Worm (Caenorhabditis elegans) whole organism, mixed stage, embryonic: ENCODE results near the gene C04E7.3.

Source experiments
- lin-13 ChIP-seq: fragments of 150-350 bp; optimal IDR thresholded peaks from 2 replicates; lab custom pipeline; 2014; ENCODE audit warnings: missing biosample characterization, missing genetic modification characterization
- pha-4 ChIP-seq: fragments of 150-350 bp; optimal IDR thresholded peaks from 2 replicates; lab custom pipeline; 2018; ENCODE audit warnings: missing biosample characterization, missing genetic modification reagents, missing genetic modification characterization
- unc-39 ChIP-seq: fragments of 150-350 bp; optimal IDR thresholded peaks from 2 replicates; lab custom pipeline; 2014; ENCODE audit warnings: missing biosample characterization, missing genetic modification characterization

DNA sequence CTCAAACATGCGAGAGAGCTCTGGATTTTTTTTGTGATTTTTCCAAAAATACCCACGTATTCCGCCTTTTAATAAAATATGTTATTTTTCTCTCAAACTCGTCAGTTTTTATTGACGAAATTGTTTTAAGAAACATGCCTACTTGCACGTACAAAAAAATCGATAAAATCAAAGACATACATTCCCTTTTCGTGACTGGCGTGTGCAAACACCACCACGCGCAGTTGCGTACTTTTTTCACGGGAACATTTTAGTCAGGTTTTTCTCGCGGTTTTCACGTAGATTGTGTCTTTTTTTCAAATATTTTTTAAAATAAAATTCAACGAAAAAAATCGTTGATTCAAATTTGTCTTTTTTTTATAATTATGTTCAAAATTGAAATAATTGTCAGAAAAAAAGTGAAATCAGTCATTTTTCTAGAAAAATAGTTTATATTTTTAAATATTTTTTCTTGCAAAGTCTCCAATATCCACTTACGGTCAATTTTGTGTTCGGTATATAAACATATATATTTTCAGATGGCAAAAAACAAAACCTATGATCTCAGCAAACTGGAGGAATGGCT, 21.3 kb downstream of the C04E7.3 start, which contains the start of gene M02E1.1:
- no peak for TF ChIP-seq lin-13 (tag; lab: Kevin White, UChicago)
- TF ChIP-seq unc-39 (tag; lab: Kevin White, UChicago), result no peak
- no peak for TF ChIP-seq pha-4 (tag; lab: Kevin White, UChicago)
